Worm (Caenorhabditis elegans) whole organism, mixed stage, embryonic: ENCODE measurements around the gene nspg-10.

Source experiments
- M03D4.4 ChIP-seq: sonication (generic microtip); optimal IDR thresholded peaks from 2 replicates; lab custom pipeline; 2017; ENCODE audit warnings: mild to moderate bottlenecking, missing genetic modification characterization, missing compliant biosample characterization
- bed-3 ChIP-seq: fragments of 200-800 bp; sonication (Bioruptor generic); optimal IDR thresholded peaks from 3 replicates; lab custom pipeline; 2018; ENCODE audit warnings: mild to moderate bottlenecking, missing genetic modification characterization, moderate library complexity, missing compliant biosample characterization
- blmp-1 ChIP-seq: fragments of 150-350 bp; optimal IDR thresholded peaks from 2 replicates; lab custom pipeline; 2014; ENCODE audit warnings: missing biosample characterization, missing genetic modification characterization
- ceh-39 ChIP-seq: fragments of 150-350 bp; optimal IDR thresholded peaks from 2 replicates; lab custom pipeline; 2014; ENCODE audit warnings: missing biosample characterization, missing genetic modification characterization
- ceh-43 ChIP-seq: fragments of 200-800 bp; sonication (Bioruptor generic); optimal IDR thresholded peaks from 2 replicates; lab custom pipeline; 2018; ENCODE audit warnings: mild to moderate bottlenecking, missing genetic modification characterization, moderate library complexity, missing compliant biosample characterization
- ceh-83 ChIP-seq: fragments of 200-800 bp; sonication (Bioruptor generic); optimal IDR thresholded peaks from 2 replicates; lab custom pipeline; 2018; ENCODE audit warnings: mild to moderate bottlenecking, missing genetic modification characterization, missing compliant biosample characterization
- ces-1 ChIP-seq: fragments of 150-350 bp; optimal IDR thresholded peaks from 2 replicates; lab custom pipeline; 2014; ENCODE audit warnings: missing biosample characterization, missing genetic modification reagents, missing genetic modification characterization
- cnd-1 ChIP-seq: fragments of 200-800 bp; sonication (Bioruptor generic); optimal IDR thresholded peaks from 2 replicates; lab custom pipeline; 2018; ENCODE audit warnings: mild to moderate bottlenecking, missing genetic modification characterization, missing compliant biosample characterization
- drap-1 ChIP-seq: fragments of 200-800 bp; sonication (Bioruptor generic); optimal IDR thresholded peaks from 3 replicates; lab custom pipeline; 2018; ENCODE audit warnings: mild to moderate bottlenecking, missing genetic modification characterization, missing compliant biosample characterization
- elt-1 ChIP-seq: sonication (generic microtip); optimal IDR thresholded peaks from 2 replicates; lab custom pipeline; 2017; ENCODE audit warnings: missing genetic modification characterization, mild to moderate bottlenecking, missing compliant biosample characterization, antibody characterized with exemption, moderate library complexity, borderline replicate concordance; ENCODE audit not compliant: insufficient read depth
- elt-3 ChIP-seq: fragments of 150-350 bp; optimal IDR thresholded peaks from 2 replicates; lab custom pipeline; 2014; ENCODE audit warnings: missing biosample characterization, missing genetic modification characterization
- flh-1 ChIP-seq: fragments of 200-800 bp; sonication (Bioruptor generic); optimal IDR thresholded peaks from 2 replicates; lab custom pipeline; 2018; ENCODE audit warnings: mild to moderate bottlenecking, missing genetic modification characterization, moderate library complexity, missing compliant biosample characterization
- ham-2 ChIP-seq: fragments of 200-800 bp; sonication (Bioruptor generic); optimal IDR thresholded peaks from 2 replicates; lab custom pipeline; 2018; ENCODE audit warnings: mild to moderate bottlenecking, missing genetic modification characterization, missing compliant biosample characterization
- hlh-1 ChIP-seq: fragments of 150-350 bp; optimal IDR thresholded peaks from 2 replicates; lab custom pipeline; 2014; ENCODE audit warnings: missing biosample characterization, missing genetic modification reagents, missing genetic modification characterization
- lin-13 ChIP-seq: fragments of 150-350 bp; optimal IDR thresholded peaks from 2 replicates; lab custom pipeline; 2014; ENCODE audit warnings: missing biosample characterization, missing genetic modification characterization
- lin-32 ChIP-seq: fragments of 200-800 bp; sonication (Bioruptor generic); optimal IDR thresholded peaks from 2 replicates; lab custom pipeline; 2018; ENCODE audit warnings: mild to moderate bottlenecking, missing genetic modification characterization, missing compliant biosample characterization
- lsy-2 ChIP-seq: fragments of 150-350 bp; optimal IDR thresholded peaks from 2 replicates; lab custom pipeline; 2014; ENCODE audit warnings: missing biosample characterization, missing genetic modification characterization
- mab-5 ChIP-seq: fragments of 150-350 bp; optimal IDR thresholded peaks from 2 replicates; lab custom pipeline; 2014; ENCODE audit warnings: missing biosample characterization, missing genetic modification characterization
- mep-1 ChIP-seq: fragments of 150-350 bp; optimal IDR thresholded peaks from 2 replicates; lab custom pipeline; 2017; ENCODE audit warnings: missing biosample characterization, missing genetic modification reagents, missing genetic modification characterization, inconsistent platforms
- mls-2 ChIP-seq: sonication (generic microtip); optimal IDR thresholded peaks from 2 replicates; lab custom pipeline; 2016; ENCODE audit warnings: mild to moderate bottlenecking, missing genetic modification characterization, moderate library complexity, missing compliant biosample characterization
- nhr-12 ChIP-seq: fragments of 150-350 bp; optimal IDR thresholded peaks from 2 replicates; lab custom pipeline; 2014; ENCODE audit warnings: missing biosample characterization, missing genetic modification characterization
- nhr-237 ChIP-seq: fragments of 150-350 bp; optimal IDR thresholded peaks from 2 replicates; lab custom pipeline; 2014; ENCODE audit warnings: missing biosample characterization, missing genetic modification characterization
- nhr-28 ChIP-seq: fragments of 150-350 bp; optimal IDR thresholded peaks from 2 replicates; lab custom pipeline; 2014; ENCODE audit warnings: missing biosample characterization, missing genetic modification characterization
- nhr-76 ChIP-seq: sonication (generic microtip); optimal IDR thresholded peaks from 2 replicates; lab custom pipeline; 2017; ENCODE audit warnings: missing biosample characterization, missing genetic modification characterization
- pha-4 ChIP-seq: fragments of 150-350 bp; optimal IDR thresholded peaks from 2 replicates; lab custom pipeline; 2018; ENCODE audit warnings: missing biosample characterization, missing genetic modification reagents, missing genetic modification characterization
- sem-2 ChIP-seq: fragments of 200-800 bp; sonication (Bioruptor generic); optimal IDR thresholded peaks from 2 replicates; lab custom pipeline; 2018; ENCODE audit warnings: mild to moderate bottlenecking, missing genetic modification characterization, missing compliant biosample characterization
- snpc-4 ChIP-seq: fragments of 150-350 bp; optimal IDR thresholded peaks from 2 replicates; lab custom pipeline; 2014; ENCODE audit warnings: missing biosample characterization, missing genetic modification characterization
- sptf-1 ChIP-seq: sonication (generic microtip); optimal IDR thresholded peaks from 2 replicates; lab custom pipeline; 2017; ENCODE audit warnings: mild to moderate bottlenecking, missing genetic modification characterization, moderate library complexity, missing compliant biosample characterization
- tbx-8 ChIP-seq: fragments of 200-800 bp; sonication (Bioruptor generic); optimal IDR thresholded peaks from 2 replicates; lab custom pipeline; 2018; ENCODE audit warnings: mild to moderate bottlenecking, missing genetic modification characterization, moderate library complexity, missing compliant biosample characterization
- unc-120 ChIP-seq: sonication (generic microtip); optimal IDR thresholded peaks from 2 replicates; lab custom pipeline; 2017; ENCODE audit warnings: missing genetic modification characterization, missing compliant biosample characterization; ENCODE audit not compliant: poor library complexity, severe bottlenecking
- unc-39 ChIP-seq: fragments of 150-350 bp; optimal IDR thresholded peaks from 2 replicates; lab custom pipeline; 2014; ENCODE audit warnings: missing biosample characterization, missing genetic modification characterization
- unc-62 ChIP-seq: fragments of 150-350 bp; optimal IDR thresholded peaks from 2 replicates; lab custom pipeline; 2014; ENCODE audit warnings: missing biosample characterization, missing genetic modification reagents, missing genetic modification characterization
- zip-8 ChIP-seq: fragments of 150-350 bp; optimal IDR thresholded peaks from 2 replicates; lab custom pipeline; 2014; ENCODE audit warnings: missing biosample characterization, missing genetic modification characterization
- ztf-11 ChIP-seq: fragments of 150-350 bp; optimal IDR thresholded peaks from 2 replicates; lab custom pipeline; 2014; ENCODE audit warnings: missing biosample characterization, missing genetic modification characterization

nspg-10 gene

ce11 chrIV:4576847-4577246 lies 28.7 kb upstream of the nspg-10 start:
- no peak for TF ChIP-seq drap-1 (GFP tag; lab: Kevin White, UChicago)
- TF ChIP-seq snpc-4 (tag; lab: Kevin White, UChicago): no peak
- no peak for TF ChIP-seq sem-2
- no peak for TF ChIP-seq M03D4.4
- no peak for TF ChIP-seq unc-39 (tag; lab: Kevin White, UChicago)
- no peak for TF ChIP-seq mab-5 (tag; lab: Kevin White, UChicago)
- TF ChIP-seq nhr-76 (tag; lab: Kevin White, UChicago): no peak
- TF ChIP-seq lin-32 (GFP tag; lab: Kevin White, UChicago): no peak
- no peak for TF ChIP-seq nhr-12 (tag; lab: Kevin White, UChicago)
- no peak for TF ChIP-seq nhr-28 (tag; lab: Kevin White, UChicago)
- TF ChIP-seq nhr-237 (tag; lab: Kevin White, UChicago): no peak
- TF ChIP-seq lin-13 (tag; lab: Kevin White, UChicago): no peak
- no peak for TF ChIP-seq sptf-1 (tag; lab: Kevin White, UChicago)
- TF ChIP-seq ceh-39 (tag; lab: Kevin White, UChicago): no peak
- no peak for TF ChIP-seq pha-4 (tag; lab: Kevin White, UChicago)
- TF ChIP-seq ham-2 (GFP tag; lab: Kevin White, UChicago): no peak
- TF ChIP-seq hlh-1 (tag; lab: Kevin White, UChicago): no peak
- no peak for TF ChIP-seq bed-3 (GFP tag; lab: Kevin White, UChicago)
- TF ChIP-seq mls-2 (tag; lab: Kevin White, UChicago): no peak

DNA sequence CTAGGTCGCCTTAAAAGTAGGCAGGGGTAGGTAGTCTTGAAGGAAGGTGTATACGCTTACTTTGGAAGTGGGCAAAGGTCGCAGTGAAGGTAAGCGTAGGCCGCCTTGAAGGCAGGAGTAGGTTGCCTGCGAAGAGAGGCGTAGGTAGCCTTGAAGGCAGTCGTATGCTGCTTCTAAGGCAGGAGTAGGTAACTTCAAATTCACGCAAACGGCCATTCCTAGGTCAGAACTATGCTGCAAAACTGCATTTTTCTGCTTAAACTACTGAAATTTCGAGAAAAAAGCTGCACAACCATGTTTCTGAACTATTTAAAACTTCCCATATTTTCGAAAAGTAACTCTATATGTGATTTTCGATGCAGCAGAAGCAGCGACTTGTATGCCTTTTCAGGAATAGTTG lies 26.1 kb upstream of the nspg-10 start:
- TF ChIP-seq M03D4.4 (no peak), pha-4 (tag; lab: Kevin White, UChicago) (no peak)

ce11 chrIV:4585991-4586390 lies 19.6 kb upstream of the nspg-10 start:
- no peak for TF ChIP-seq M03D4.4
- no peak for TF ChIP-seq ceh-43 (GFP tag; lab: Kevin White, UChicago)
- peak; percentile 100 for TF ChIP-seq ces-1 (GFP tag; lab: Kevin White, UChicago)
- no peak for TF ChIP-seq ceh-83
- no peak for TF ChIP-seq ztf-11 (tag; lab: Kevin White, UChicago)
- TF ChIP-seq mep-1 (tag; lab: Kevin White, UChicago): peak; percentile 26
- TF ChIP-seq unc-62: no peak

- TF ChIP-seq drap-1 (GFP tag; lab: Kevin White, UChicago): no peak
- TF ChIP-seq mep-1 (tag; lab: Kevin White, UChicago): no peak
- no peak for TF ChIP-seq lin-32 (GFP tag; lab: Kevin White, UChicago)
- TF ChIP-seq cnd-1 (tag; lab: Kevin White, UChicago): no peak
- TF ChIP-seq bed-3 (GFP tag; lab: Kevin White, UChicago): no peak
- TF ChIP-seq nhr-237 (tag; lab: Kevin White, UChicago): no peak
- TF ChIP-seq ceh-43 (GFP tag; lab: Kevin White, UChicago): no peak
- TF ChIP-seq snpc-4 (tag; lab: Kevin White, UChicago): no peak
- TF ChIP-seq blmp-1 (tag; lab: Kevin White, UChicago): no peak
- TF ChIP-seq sptf-1 (tag; lab: Kevin White, UChicago): no peak
- TF ChIP-seq sem-2: no peak
- TF ChIP-seq, all 35 proteins: peak for 0
Measured at ce11 chrIV:4587532-4587931, 18.1 kb upstream of the nspg-10 start.

- TF ChIP-seq bed-3 (GFP tag; lab: Kevin White, UChicago) (no peak), cnd-1 (tag; lab: Kevin White, UChicago) (peak; percentile 0), ztf-11 (tag; lab: Kevin White, UChicago) (no peak), mep-1 (tag; lab: Kevin White, UChicago) (no peak), nhr-12 (tag; lab: Kevin White, UChicago) (no peak), pha-4 (tag; lab: Kevin White, UChicago) (peak; percentile 31), unc-62 (no peak), ces-1 (GFP tag; lab: Kevin White, UChicago) (no peak), lin-32 (GFP tag; lab: Kevin White, UChicago) (no peak), ham-2 (GFP tag; lab: Kevin White, UChicago) (peak; percentile 41), nhr-237 (tag; lab: Kevin White, UChicago) (no peak)
Measured at ce11 chrIV:4588408-4588807, 17.2 kb upstream of the nspg-10 start.

DNA sequence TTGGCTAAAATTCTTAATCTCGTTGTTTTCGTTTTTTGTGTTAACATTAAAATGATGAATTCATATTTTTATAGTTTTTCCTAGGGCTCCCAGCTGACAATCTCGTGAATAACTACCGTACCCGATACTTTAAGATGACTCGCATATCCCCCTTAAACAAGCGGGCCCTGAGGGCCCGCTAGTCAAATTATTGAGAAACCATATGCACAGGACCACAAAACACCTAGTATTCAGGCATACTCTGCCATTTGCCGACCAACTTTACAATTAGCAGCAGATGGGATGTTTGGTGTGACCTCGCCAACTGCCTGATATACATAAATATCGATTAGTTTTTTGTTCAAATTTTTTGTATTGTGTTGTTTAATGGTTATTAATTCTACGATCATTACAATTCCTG lies 8.8 kb upstream of the nspg-10 start, which contains the start of gene F19C7.3:
Gene F19C7.3 (plus strand): TSS at position 301 of the 400 bp plus-strand sequence.
- no peak for TF ChIP-seq blmp-1 (tag; lab: Kevin White, UChicago)
- no peak for TF ChIP-seq elt-1 (tag; lab: Kevin White, UChicago)
- no peak for TF ChIP-seq mab-5 (tag; lab: Kevin White, UChicago)
- TF ChIP-seq lsy-2 (tag; lab: Kevin White, UChicago): no peak
- no peak for TF ChIP-seq flh-1
- no peak for TF ChIP-seq elt-3 (tag; lab: Kevin White, UChicago)
- no peak for TF ChIP-seq bed-3 (GFP tag; lab: Kevin White, UChicago)
- no peak for TF ChIP-seq unc-120
- no peak for TF ChIP-seq unc-62
- TF ChIP-seq tbx-8 (GFP tag; lab: Kevin White, UChicago): no peak
- peak; percentile 41 for TF ChIP-seq hlh-1 (tag; lab: Kevin White, UChicago)
- no peak for TF ChIP-seq zip-8 (tag; lab: Kevin White, UChicago)
- no peak for TF ChIP-seq drap-1 (GFP tag; lab: Kevin White, UChicago)
- TF ChIP-seq ceh-39 (tag; lab: Kevin White, UChicago): peak; percentile 23
- TF ChIP-seq mep-1 (tag; lab: Kevin White, UChicago): no peak
- no peak for TF ChIP-seq lin-32 (GFP tag; lab: Kevin White, UChicago)
- TF ChIP-seq, all 35 proteins: peak for 2
